Worm (Caenorhabditis elegans) whole organism, L4/young adult: ENCODE results near the gene dyf-13.

Source experiments
- W03F9.2 ChIP-seq: fragments of 150-350 bp; optimal IDR thresholded peaks from 2 replicates; lab custom pipeline; 2014; ENCODE audit warnings: missing biosample characterization, missing genetic modification characterization
- him-1 ChIP-seq: sonication (generic microtip); optimal IDR thresholded peaks from 2 replicates; lab custom pipeline; 2016; ENCODE audit warnings: missing genotype, missing genetic modification reagents, missing genetic modification characterization, missing compliant biosample characterization

ce11 chrII:7157415-7157814 is 13.7 kb downstream of the dyf-13 start:
- no peak for TF ChIP-seq him-1 (tag; lab: Kevin White, UChicago)
- TF ChIP-seq W03F9.2 (tag; lab: Kevin White, UChicago), result no peak
